Fruit fly (Drosophila melanogaster): ENCODE results near the gene CG42504.

dm6 chr3R:12040228-12040627 is 8.7 kb upstream of the CG42504 start, which contains the start of gene CG14736:
- TF ChIP-seq CG10348 (GFP tag; IDR thresholded peaks at IDR 0.05) (no peak), CG4496 (GFP tag; IDR thresholded peaks at IDR 0.05) (no peak), Ets98B (GFP tag; IDR thresholded peaks at IDR 0.05) (no peak), CG17806 (tag; optimal IDR thresholded peaks at IDR 0.05) (no peak), CG34367 (tag; optimal IDR thresholded peaks at IDR 0.05) (no peak), CG32121 (GFP tag; IDR thresholded peaks at IDR 0.05) (no peak), CG14655 (GFP tag; optimal IDR thresholded peaks at IDR 0.05) (no peak), CG13204 (GFP tag; optimal IDR thresholded peaks at IDR 0.05) (no peak), Pif1B (GFP tag; optimal IDR thresholded peaks at IDR 0.05) (no peak), Snoo (tag; optimal IDR thresholded peaks at IDR 0.05) (no peak), Pif1A (GFP tag; optimal IDR thresholded peaks at IDR 0.05) (no peak), rn (GFP tag; IDR thresholded peaks at IDR 0.05) (no peak), CG8159 (tag; optimal IDR thresholded peaks at IDR 0.05) (no peak), EcR (GFP tag; optimal IDR thresholded peaks at IDR 0.05) (no peak)

Measured in whole organism, pupa.